Worm (Caenorhabditis elegans) whole organism, young adult: ENCODE measurements around the gene C30B5.2.

ENCODE experiments used
- B0035.1 ChIP-seq: sonication (generic microtip); optimal IDR thresholded peaks from 2 replicates; lab custom pipeline; 2016; ENCODE audit warnings: missing genetic modification characterization, mild to moderate bottlenecking, missing compliant biosample characterization, missing genotype, missing genetic modification reagents
- F23B12.7 ChIP-seq: sonication (generic microtip); optimal IDR thresholded peaks from 2 replicates; lab custom pipeline; 2017; ENCODE audit warnings: missing genetic modification characterization, mild to moderate bottlenecking, missing compliant biosample characterization, antibody characterized with exemption, moderate library complexity; ENCODE audit not compliant: insufficient read depth
- F39B2.1 ChIP-seq: fragments of 200-800 bp; sonication (Bioruptor generic); IDR thresholded peaks from 2 replicates; pipeline ENCODE4 v1.3.6; 2022; ENCODE audit warnings: missing genetic modification reagents, missing genetic modification characterization, missing compliant biosample characterization
- F57C9.4 ChIP-seq: sonication (generic microtip); optimal IDR thresholded peaks from 2 replicates; lab custom pipeline; 2017; ENCODE audit warnings: mild to moderate bottlenecking, missing genetic modification characterization, missing compliant biosample characterization
- Y56A3A.18 ChIP-seq: fragments of 200-800 bp; sonication (Bioruptor generic); IDR thresholded peaks from 2 replicates; pipeline ENCODE4 v1.3.6; 2022; ENCODE audit warnings: missing genetic modification reagents, missing genetic modification characterization, missing compliant biosample characterization
- ZK185.1 ChIP-seq: sonication (generic microtip); optimal IDR thresholded peaks from 2 replicates; lab custom pipeline; 2016; ENCODE audit warnings: mild to moderate bottlenecking, missing genetic modification characterization, missing compliant biosample characterization; ENCODE audit not compliant: poor library complexity, severe bottlenecking
- atf-7 ChIP-seq: sonication (generic microtip); optimal IDR thresholded peaks from 2 replicates; lab custom pipeline; 2017; ENCODE audit warnings: mild to moderate bottlenecking, missing genetic modification characterization, missing compliant biosample characterization
- attf-5 ChIP-seq: fragments of 200-800 bp; sonication (Bioruptor generic); optimal IDR thresholded peaks from 2 replicates; lab custom pipeline; 2018; ENCODE audit warnings: mild to moderate bottlenecking, missing genetic modification characterization, missing compliant biosample characterization
- bed-2 ChIP-seq: fragments of 200-800 bp; sonication (Bioruptor generic); IDR thresholded peaks from 2 replicates; pipeline ENCODE4 v1.3.6; 2022; ENCODE audit warnings: missing genetic modification reagents, missing genetic modification characterization, missing compliant biosample characterization
- cebp-1 ChIP-seq, 2 experiments: fragments of 200-800 bp in 1 of 2; sonication (Bioruptor generic) in 1 of 2; sonication (generic microtip) in 1 of 2; IDR thresholded peaks in 1 of 2; optimal IDR thresholded peaks in 1 of 2; 2 replicates each; pipeline versions ENCODE4 v1.3.6 to Lab custom; 2017 to 2022; ENCODE audit warnings: missing compliant biosample characterization in 2 of 2, missing genetic modification characterization in 2 of 2, mild to moderate bottlenecking in 1 of 2, missing genetic modification reagents in 1 of 2, moderate library complexity in 1 of 2
- egl-44 ChIP-seq: fragments of 200-800 bp; sonication (Bioruptor generic); IDR thresholded peaks from 2 replicates; pipeline ENCODE4 v1.3.6; 2022; ENCODE audit warnings: missing genetic modification reagents, missing genetic modification characterization, missing compliant biosample characterization
- egrh-3 ChIP-seq: fragments of 200-800 bp; sonication (Bioruptor generic); IDR thresholded peaks from 2 replicates; pipeline ENCODE4 v1.3.6; 2022; ENCODE audit warnings: missing genetic modification reagents, missing genetic modification characterization, missing compliant biosample characterization
- hlh-12 ChIP-seq: sonication (generic microtip); optimal IDR thresholded peaks from 2 replicates; lab custom pipeline; 2016; ENCODE audit warnings: missing genetic modification characterization, missing compliant biosample characterization
- hmg-1.2 ChIP-seq: fragments of 200-800 bp; sonication (Bioruptor generic); IDR thresholded peaks from 2 replicates; pipeline ENCODE4 v1.3.6; 2022; ENCODE audit warnings: missing genetic modification reagents, missing genetic modification characterization, missing compliant biosample characterization
- lin-35 ChIP-seq, 3 experiments: fragments of 150-350 bp in 2 of 3; sonication (generic microtip) in 1 of 3; optimal IDR thresholded peaks; 2 replicates each; lab custom pipeline; 2014 to 2018; ENCODE audit warnings: missing biosample characterization in 3 of 3, missing genetic modification characterization in 3 of 3, missing genetic modification reagents in 3 of 3
- madf-8 ChIP-seq: fragments of 200-800 bp; sonication (Bioruptor generic); conservative IDR thresholded peaks from 2 replicates; pipeline ENCODE4 v1.3.6; 2022; ENCODE audit warnings: missing genetic modification reagents, missing genetic modification characterization, missing compliant biosample characterization
- mes-4 ChIP-seq: sonication (generic microtip); optimal IDR thresholded peaks from 2 replicates; lab custom pipeline; 2016; ENCODE audit warnings: missing genotype, missing genetic modification characterization, missing compliant biosample characterization
- nhr-120 ChIP-seq: fragments of 200-800 bp; sonication (Bioruptor generic); IDR thresholded peaks from 2 replicates; pipeline ENCODE4 v1.3.6; 2022; ENCODE audit warnings: missing genetic modification characterization, missing compliant biosample characterization
- nhr-179 ChIP-seq: sonication (generic microtip); optimal IDR thresholded peaks from 2 replicates; lab custom pipeline; 2016; ENCODE audit warnings: mild to moderate bottlenecking, missing genetic modification characterization, missing compliant biosample characterization
- nhr-27 ChIP-seq: fragments of 200-800 bp; sonication (Bioruptor generic); optimal IDR thresholded peaks from 2 replicates; lab custom pipeline; 2018; ENCODE audit warnings: mild to moderate bottlenecking, missing genetic modification characterization, moderate library complexity, missing compliant biosample characterization
- nhr-80 ChIP-seq: sonication (generic microtip); optimal IDR thresholded peaks from 2 replicates; lab custom pipeline; 2016; ENCODE audit warnings: missing genetic modification characterization, missing compliant biosample characterization
- nhr-90 ChIP-seq: sonication (generic microtip); optimal IDR thresholded peaks from 2 replicates; lab custom pipeline; 2016; ENCODE audit warnings: missing genotype, mild to moderate bottlenecking, missing genetic modification characterization, missing compliant biosample characterization
- repo-1 ChIP-seq: sonication (generic microtip); optimal IDR thresholded peaks from 2 replicates; lab custom pipeline; 2017; ENCODE audit warnings: mild to moderate bottlenecking, missing genetic modification characterization, missing compliant biosample characterization
- snpc-4 ChIP-seq, 5 experiments: fragments of 150-350 bp in 1 of 5; sonication (generic microtip) in 4 of 5; optimal IDR thresholded peaks; 2 replicates each; lab custom pipeline; 2014 to 2018; ENCODE audit warnings: missing genetic modification characterization in 5 of 5, missing biosample characterization in 3 of 5, antibody characterized with exemption in 2 of 5, mild to moderate bottlenecking in 2 of 5, missing compliant biosample characterization in 2 of 5, missing genotype in 2 of 5, moderate library complexity in 2 of 5, missing genetic modification reagents in 1 of 5
- somi-1 ChIP-seq: fragments of 200-800 bp; sonication (Bioruptor generic); optimal IDR thresholded peaks from 2 replicates; lab custom pipeline; 2018; ENCODE audit warnings: mild to moderate bottlenecking, missing genetic modification characterization, missing compliant biosample characterization
- tbp1 ChIP-seq: fragments of 200-800 bp; sonication (Bioruptor generic); optimal IDR thresholded peaks from 2 replicates; lab custom pipeline; 2018; ENCODE audit warnings: mild to moderate bottlenecking, missing genetic modification characterization, missing compliant biosample characterization
- tbx-9 ChIP-seq: sonication (generic microtip); optimal IDR thresholded peaks from 2 replicates; lab custom pipeline; 2016; ENCODE audit warnings: borderline replicate concordance, missing genetic modification characterization, inconsistent platforms, missing compliant biosample characterization
- unc-62 ChIP-seq: fragments of 150-350 bp; optimal IDR thresholded peaks from 2 replicates; lab custom pipeline; 2014; ENCODE audit warnings: missing biosample characterization, missing genetic modification reagents, missing genetic modification characterization
- zfh-2 ChIP-seq: fragments of 200-800 bp; sonication (Bioruptor generic); conservative IDR thresholded peaks from 2 replicates; pipeline ENCODE4 v1.3.6; 2022; ENCODE audit warnings: missing genetic modification reagents, missing genetic modification characterization, missing compliant biosample characterization
- ztf-22 ChIP-seq: fragments of 200-800 bp; sonication (Bioruptor generic); optimal IDR thresholded peaks from 2 replicates; lab custom pipeline; 2018; ENCODE audit warnings: mild to moderate bottlenecking, missing genetic modification characterization, moderate library complexity, missing compliant biosample characterization
- ztf-3 ChIP-seq: fragments of 200-800 bp; sonication (Bioruptor generic); optimal IDR thresholded peaks from 2 replicates; lab custom pipeline; 2018; ENCODE audit warnings: mild to moderate bottlenecking, missing genetic modification characterization, missing compliant biosample characterization

C30B5.2 gene

ce11 chrII:6236093-6236945, 39.3 kb downstream of the C30B5.2 start:
- peak; percentile 71; the same call in 1 of the 2 replicates for TF ChIP-seq cebp-1 (GFP tag; IDR thresholded peaks at IDR 0.05; lab: Robert Waterston, UW)
- peak; percentile 72 for TF ChIP-seq cebp-1 (tag; optimal IDR thresholded peaks at IDR 0.05; lab: Kevin White, UChicago)
- no peak for TF ChIP-seq nhr-120 (GFP tag; lab: Robert Waterston, UW)
- TF ChIP-seq attf-5 = peak; percentile 15
- TF ChIP-seq F23B12.7 (tag; lab: Kevin White, UChicago) = peak; percentile 14
- TF ChIP-seq zfh-2 (GFP tag; lab: Robert Waterston, UW) = no peak
- TF ChIP-seq hmg-1.2 (GFP tag; lab: Robert Waterston, UW) = peak; percentile 18; the same call in 1 of the 2 replicates
- no peak for TF ChIP-seq snpc-4 (GFP tag; optimal IDR thresholded peaks at IDR 0.05; lab: Kevin White, UChicago)
- TF ChIP-seq snpc-4 (tag; optimal IDR thresholded peaks at IDR 0.05; lab: Kevin White, UChicago) = peak in 1 of 4 experiments; percentile 20
- peak; percentile 39 for TF ChIP-seq nhr-80 (tag; lab: Kevin White, UChicago)
- TF ChIP-seq B0035.1 (tag; lab: Kevin White, UChicago) = no peak

ce11 chrII:6241758-6242157, 44.8 kb downstream of the C30B5.2 start, which contains the start of gene T24H7.8:
Gene T24H7.8 (plus strand): TSS chrII:6242058.
- no peak for TF ChIP-seq ztf-3 (GFP tag; lab: Kevin White, UChicago)
- no peak for TF ChIP-seq nhr-179
- TF ChIP-seq ztf-22 (GFP tag; lab: Kevin White, UChicago) = no peak
- no peak for TF ChIP-seq nhr-90 (tag; lab: Kevin White, UChicago)
- no peak for TF ChIP-seq lin-35 (GFP tag; optimal IDR thresholded peaks at IDR 0.05; lab: Kevin White, UChicago)
- no peak for TF ChIP-seq Y56A3A.18 (GFP tag; lab: Robert Waterston, UW)
- no peak for TF ChIP-seq ZK185.1
- no peak for TF ChIP-seq hlh-12 (tag; lab: Kevin White, UChicago)
- TF ChIP-seq repo-1 (tag; lab: Kevin White, UChicago) = no peak
- TF ChIP-seq unc-62 (GFP tag; lab: Kevin White, UChicago) = no peak
- TF ChIP-seq F57C9.4 = no peak
- no peak for TF ChIP-seq madf-8 (GFP tag; lab: Robert Waterston, UW)
- no peak for TF ChIP-seq tbp1 (GFP tag; lab: Kevin White, UChicago)
- no peak for TF ChIP-seq atf-7 (tag; lab: Kevin White, UChicago)
- no peak for TF ChIP-seq egl-44 (GFP tag; lab: Robert Waterston, UW)
- TF ChIP-seq nhr-27 (tag; lab: Kevin White, UChicago) = no peak
- TF ChIP-seq egrh-3 (GFP tag; lab: Robert Waterston, UW) = no peak
- TF ChIP-seq mes-4 (tag; lab: Kevin White, UChicago) = no peak
- no peak for TF ChIP-seq somi-1 (GFP tag; lab: Kevin White, UChicago)

- TF ChIP-seq nhr-80 (tag; lab: Kevin White, UChicago) (peak; percentile 73), tbx-9 (tag; lab: Kevin White, UChicago) (no peak), bed-2 (GFP tag; lab: Robert Waterston, UW) (no peak), F39B2.1 (GFP tag; lab: Robert Waterston, UW) (no peak)
These were observed 47.2 kb downstream of the C30B5.2 start, which contains the start of gene tat-4 for ce11 chrII:6244171-6244570. Gene tat-4 (minus strand): TSS chrII:6244287.
